Fruit fly (Drosophila melanogaster): ENCODE measurements around the gene LSm-4.
A peak's percentile ranks its signal among the peaks of the same experiment; 100 is the strongest.

Gene LSm-4

DNA sequence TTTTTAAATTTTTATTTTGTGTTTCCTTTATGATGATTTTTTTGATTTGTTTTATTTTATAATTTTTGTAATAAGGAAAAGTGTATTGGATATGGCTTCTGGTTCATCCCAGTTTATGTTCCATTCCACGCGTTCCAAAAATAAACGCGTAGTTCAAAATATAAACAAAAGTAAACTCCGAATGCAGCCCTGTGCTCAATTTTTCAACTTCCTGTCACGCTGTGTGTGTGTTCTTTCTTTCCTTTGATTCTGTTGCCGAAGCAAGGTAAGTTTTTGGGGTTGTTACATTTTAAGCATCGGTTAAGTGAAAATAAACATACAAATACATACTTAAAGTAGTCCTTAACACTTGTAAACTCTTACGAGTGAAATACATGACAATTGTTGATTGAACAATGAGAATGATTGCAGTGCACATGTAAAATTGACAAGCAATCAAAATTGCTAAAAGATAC, 3.1 kb upstream of the LSm-4 start, which contains the start of the genes Ip259 and RpS27A (continued):
- TF ChIP-seq CG1602 (GFP tag; optimal IDR thresholded peaks at IDR 0.05) (peak; percentile 24), Nf-YA (GFP tag; IDR thresholded peaks at IDR 0.05) (peak; percentile 67), Dp (GFP tag; optimal IDR thresholded peaks at IDR 0.05) (no peak), zen (tag; optimal IDR thresholded peaks at IDR 0.05) (peak; percentile 75), Asciz (GFP tag; optimal IDR thresholded peaks at IDR 0.05) (peak; percentile 70), NC2β (GFP tag; optimal IDR thresholded peaks at IDR 0.05) (peak; percentile 96), Hmx (GFP tag; optimal IDR thresholded peaks at IDR 0.05) (peak; percentile 6), sd (tag; optimal IDR thresholded peaks at IDR 0.05) (no peak), Vsx1 (GFP tag; optimal IDR thresholded peaks at IDR 0.05) (peak; percentile 61), CG2199 (GFP tag; IDR thresholded peaks at IDR 0.05) (no peak), Pdp1 (GFP tag; optimal IDR thresholded peaks at IDR 0.05) (peak; percentile 32 to 46), en (GFP tag; optimal IDR thresholded peaks at IDR 0.05) (peak; percentile 63), CG34376 (GFP tag; optimal IDR thresholded peaks at IDR 0.05) (peak; percentile 90), CG9727 (GFP tag; optimal IDR thresholded peaks at IDR 0.05) (peak; percentile 91), bigmax (GFP tag; optimal IDR thresholded peaks at IDR 0.05) (no peak), CG17912 (GFP tag; optimal IDR thresholded peaks at IDR 0.05) (peak; percentile 80), vvl (GFP tag; IDR thresholded peaks at IDR 0.05) (peak; percentile 87), scrt (GFP tag; optimal IDR thresholded peaks at IDR 0.05) (peak; percentile 74), lov (optimal IDR thresholded peaks at IDR 0.05) (no peak), lov (GFP tag; IDR thresholded peaks at IDR 0.05) (peak; percentile 93), CG7271 (tag; optimal IDR thresholded peaks at IDR 0.05) (peak; percentile 82), eve (GFP tag; optimal IDR thresholded peaks at IDR 0.05) (peak in 1 of 2 experiments; percentile 77), NfI (GFP tag; optimal IDR thresholded peaks at IDR 0.05) (peak; percentile 93), CG17802 (tag; optimal IDR thresholded peaks at IDR 0.05) (peak; percentile 96), Neu2 (GFP tag; optimal IDR thresholded peaks at IDR 0.05; ENCODE audit: borderline replicate concordance) (no peak), sna (GFP tag; IDR thresholded peaks at IDR 0.05; ENCODE audit: partially characterized antibody) (no peak), CG15601 (tag; optimal IDR thresholded peaks at IDR 0.05) (peak; percentile 55), CG12104 (GFP tag; optimal IDR thresholded peaks at IDR 0.05) (peak; percentile 85), sob (GFP tag; IDR thresholded peaks at IDR 0.05) (peak; percentile 84), slp2 (GFP tag; optimal IDR thresholded peaks at IDR 0.05) (peak; percentile 83), ttk (GFP tag; IDR thresholded peaks at IDR 0.05) (peak; percentile 75), CG12219 (GFP tag; optimal IDR thresholded peaks at IDR 0.05) (peak; percentile 56), peb (GFP tag; IDR thresholded peaks at IDR 0.05) (no peak; the same call in 1 of the 2 replicates), da (GFP tag; optimal IDR thresholded peaks at IDR 0.05) (peak; percentile 95), CG42726 (GFP tag; IDR thresholded peaks at IDR 0.05; ENCODE audit: partially characterized antibody) (peak; percentile 30; the same call in 1 of the 2 replicates), Hey (tag; optimal IDR thresholded peaks at IDR 0.05) (no peak), CG3995 (GFP tag; optimal IDR thresholded peaks at IDR 0.05) (peak; percentile 60), CG10274 (GFP tag; optimal IDR thresholded peaks at IDR 0.05) (peak; percentile 27), gfzf (GFP tag; optimal IDR thresholded peaks at IDR 0.05) (peak; percentile 2), Ssrp (tag; optimal IDR thresholded peaks at IDR 0.05) (peak; percentile 52), CG3838 (GFP tag; optimal IDR thresholded peaks at IDR 0.05) (no peak), pho (GFP tag; optimal IDR thresholded peaks at IDR 0.05) (peak; percentile 50), HHEX (GFP tag; optimal IDR thresholded peaks at IDR 0.05) (peak; percentile 82), CG18599 (GFP tag; optimal IDR thresholded peaks at IDR 0.05) (no peak), CG43689 (GFP tag; IDR thresholded peaks at IDR 0.05) (no peak), CG6813 (GFP tag; optimal IDR thresholded peaks at IDR 0.05) (peak; percentile 83), tap (tag; optimal IDR thresholded peaks at IDR 0.05) (peak; percentile 66), CG8388 (GFP tag; optimal IDR thresholded peaks at IDR 0.05) (peak; percentile 53), CG14014 (GFP tag; IDR thresholded peaks at IDR 0.05) (peak; percentile 65; the same call in 1 of the 2 replicates)

All from whole organism, embryonic.